Fruit fly (Drosophila melanogaster) whole organism, wandering third instar larva: Measurements from ENCODE around the gene can.
A peak's percentile ranks its signal among the peaks of the same experiment; 100 is the strongest.

Experiments
- Hnf4 ChIP-seq: fragments of 200-800 bp; sonication (Bioruptor generic); optimal IDR thresholded peaks from 2 replicates; lab custom pipeline; 2016; ENCODE audit warnings: missing biosample characterization, mild to moderate bottlenecking, missing genetic modification characterization
- Hr83 ChIP-seq: fragments of 200-300 bp; sonication (Bioruptor generic); optimal IDR thresholded peaks from 2 replicates; lab custom pipeline; 2016; ENCODE audit warnings: missing biosample characterization, mild to moderate bottlenecking, missing genetic modification characterization, moderate library complexity; ENCODE audit not compliant: poor library complexity, severe bottlenecking
- Jra ChIP-seq: sonication (Bioruptor generic); optimal IDR thresholded peaks from 2 replicates; lab custom pipeline; 2016; ENCODE audit warnings: missing biosample characterization, missing genetic modification characterization
- Myc ChIP-seq: fragments of >200 bp; optimal IDR thresholded peaks from 2 replicates; lab custom pipeline; 2017
- OdsH ChIP-seq: fragments of 200-800 bp; sonication (Bioruptor generic); optimal IDR thresholded peaks from 2 replicates; lab custom pipeline; 2016; ENCODE audit warnings: missing biosample characterization, mild to moderate bottlenecking, missing genetic modification characterization
- Rel ChIP-seq, 2 experiments: fragments of 200-800 bp; sonication (Bioruptor generic) in 1 of 2; optimal IDR thresholded peaks; 2 replicates in 1 of 2; 3 replicates in 1 of 2; lab custom pipeline; 2016 to 2019; ENCODE audit warnings: mild to moderate bottlenecking in 2 of 2, missing biosample characterization in 2 of 2, missing genetic modification characterization in 2 of 2, moderate library complexity in 1 of 2
- h ChIP-seq: fragments of 200-800 bp; sonication (Bioruptor generic); optimal IDR thresholded peaks from 3 replicates; lab custom pipeline; 2016; ENCODE audit warnings: missing biosample characterization, mild to moderate bottlenecking, missing genetic modification characterization
- lola ChIP-seq: fragments of >200 bp; optimal IDR thresholded peaks from 2 replicates; lab custom pipeline; 2017; ENCODE audit warnings: missing biosample characterization, missing genetic modification characterization
- pan ChIP-seq: fragments of >200 bp; optimal IDR thresholded peaks from 2 replicates; lab custom pipeline; 2017
- psq ChIP-seq: fragments of 200-800 bp; sonication (Bioruptor generic); optimal IDR thresholded peaks from 3 replicates; lab custom pipeline; 2017; ENCODE audit warnings: missing biosample characterization, mild to moderate bottlenecking, missing genetic modification characterization, moderate library complexity
- rgr ChIP-seq: fragments of 200-800 bp; sonication (Bioruptor generic); optimal IDR thresholded peaks from 3 replicates; lab custom pipeline; 2016; ENCODE audit warnings: missing biosample characterization, mild to moderate bottlenecking, missing genetic modification characterization
- usp ChIP-seq: fragments of >200 bp; optimal IDR thresholded peaks from 2 replicates; lab custom pipeline; 2017; ENCODE audit warnings: missing biosample characterization, missing genetic modification characterization

dm6 chr3L:10223397-10223796, 43.5 kb downstream of the can start:
- no peak for TF ChIP-seq pan (lab: Kevin White, UChicago)
- TF ChIP-seq usp, result no peak
- TF ChIP-seq Hr83 (GFP tag; lab: Kevin White, UChicago), result no peak
- no peak for TF ChIP-seq psq (GFP tag; lab: Kevin White, UChicago)
- TF ChIP-seq OdsH (GFP tag; lab: Kevin White, UChicago), result no peak
- TF ChIP-seq lola (GFP tag; lab: Kevin White, UChicago), result no peak
- TF ChIP-seq Hnf4 (GFP tag; lab: Kevin White, UChicago), result peak; percentile 9
- no peak for TF ChIP-seq rgr (GFP tag; lab: Kevin White, UChicago)
- no peak for TF ChIP-seq Myc (lab: Kevin White, UChicago)
- TF ChIP-seq h (GFP tag; lab: Kevin White, UChicago), result peak; percentile 23
- TF ChIP-seq Rel (GFP tag; optimal IDR thresholded peaks at IDR 0.05; lab: Kevin White, UChicago), result no peak
- no peak for TF ChIP-seq Rel (tag; optimal IDR thresholded peaks at IDR 0.05; lab: Kevin White, UChicago)
- no peak for TF ChIP-seq Jra (GFP tag; lab: Kevin White, UChicago)
